Worm (Caenorhabditis elegans): ENCODE measurements around the gene wrb-1.

The wrb-1 gene

DNA sequence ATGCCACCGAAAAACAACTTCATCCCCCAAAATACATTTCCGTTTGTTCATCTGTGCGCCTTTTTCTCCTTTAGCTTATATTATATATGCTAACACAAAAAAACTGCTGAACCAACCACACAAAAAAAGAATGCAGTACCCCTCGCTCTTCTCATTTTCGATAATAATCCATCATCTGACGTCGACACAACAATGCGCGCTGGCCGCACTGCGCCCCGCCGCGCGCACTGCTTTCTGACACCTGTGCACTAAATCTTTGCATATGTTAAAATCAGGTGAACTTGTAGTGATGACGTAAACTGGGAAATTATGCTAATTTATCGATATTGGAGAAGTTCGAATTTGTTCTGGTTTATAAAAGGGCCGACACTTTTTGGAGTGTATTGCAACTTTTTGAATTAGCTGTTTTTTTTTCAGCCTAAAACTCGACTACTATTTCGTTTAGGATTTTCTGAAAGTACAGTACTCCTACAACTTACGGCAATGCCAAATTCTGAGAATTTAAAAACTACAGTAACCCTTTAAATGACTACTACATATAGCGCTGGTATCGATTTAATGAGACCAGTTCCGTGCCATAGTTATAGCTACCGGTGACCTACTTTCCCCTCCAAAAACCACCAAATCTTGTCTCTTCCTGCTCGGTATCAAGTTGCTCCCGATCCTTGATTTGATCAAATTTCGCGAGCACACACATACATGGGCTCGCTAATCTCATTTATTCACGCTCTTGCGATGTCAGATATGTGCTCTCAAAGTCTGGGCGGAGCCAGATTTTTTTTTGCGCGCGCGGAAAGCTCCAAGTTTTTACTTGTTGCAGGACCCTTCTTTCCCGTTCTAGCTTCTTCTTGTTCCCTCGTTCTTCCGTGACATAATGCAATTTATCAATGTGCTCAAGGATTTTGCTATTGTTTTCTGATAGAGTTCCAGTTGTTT lies 45.9 kb upstream of the wrb-1 start:
- TF ChIP-seq lin-11 (tag; optimal IDR thresholded peaks at IDR 0.05) (peak; percentile 39), zag-1 (tag; optimal IDR thresholded peaks at IDR 0.05) (no peak), aly-2 (tag; optimal IDR thresholded peaks at IDR 0.05) (no peak), sma-9 (GFP tag; optimal IDR thresholded peaks at IDR 0.05) (peak; percentile 34), sma-9 (tag; optimal IDR thresholded peaks at IDR 0.05) (no peak), nhr-21 (tag; optimal IDR thresholded peaks at IDR 0.05) (no peak), gmeb-1 (tag; optimal IDR thresholded peaks at IDR 0.05) (no peak), peb-1 (tag; optimal IDR thresholded peaks at IDR 0.05) (no peak), C34F6.9 (tag; optimal IDR thresholded peaks at IDR 0.05) (no peak), unc-55 (GFP tag; optimal IDR thresholded peaks at IDR 0.05) (peak; percentile 2), mdl-1 (tag; optimal IDR thresholded peaks at IDR 0.05) (no peak), nhr-77 (tag; optimal IDR thresholded peaks at IDR 0.05) (no peak), lsy-2 (tag; optimal IDR thresholded peaks at IDR 0.05) (peak in 1 of 2 experiments; percentile 22), ztf-1 (GFP tag; conservative IDR thresholded peaks at IDR 0.05) (no peak)

DNA sequence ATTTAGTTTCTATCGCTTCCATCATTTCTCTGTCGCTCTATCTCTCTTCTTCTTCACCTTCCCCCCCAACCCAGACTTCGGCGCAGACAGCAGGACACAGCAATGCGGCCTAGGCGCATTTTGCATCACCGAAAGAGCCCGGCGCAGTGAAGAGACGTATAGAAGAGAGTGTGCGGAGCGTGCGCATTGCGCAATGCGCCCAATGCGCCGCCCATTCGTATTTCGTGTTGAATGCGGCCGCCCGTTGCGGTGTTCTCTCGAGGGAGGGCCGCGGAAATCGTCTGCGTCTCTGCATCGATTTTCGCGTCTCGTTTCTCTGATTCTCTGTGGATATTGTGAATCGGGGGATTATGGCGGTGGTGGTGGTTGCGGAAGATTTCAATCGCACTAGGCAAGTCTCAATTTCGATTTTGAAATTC lies 44.5 kb upstream of the wrb-1 start:
- peak; percentile 55 for TF ChIP-seq dmd-4 (tag; optimal IDR thresholded peaks at IDR 0.05)
- TF ChIP-seq nhr-25 (tag; optimal IDR thresholded peaks at IDR 0.05) = peak; percentile 92
- TF ChIP-seq ceh-82 (tag; optimal IDR thresholded peaks at IDR 0.05) = peak; percentile 91
- peak; percentile 92; the same call in 1 of the 2 replicates for TF ChIP-seq ztf-1 (GFP tag; conservative IDR thresholded peaks at IDR 0.05)
- TF ChIP-seq fos-1 (tag; optimal IDR thresholded peaks at IDR 0.05) = peak; percentile 96
- peak; percentile 95 for TF ChIP-seq egl-27 (tag; optimal IDR thresholded peaks at IDR 0.05)
- TF ChIP-seq nhr-10 (tag; optimal IDR thresholded peaks at IDR 0.05) = peak; percentile 93
- TF ChIP-seq nhr-21 (tag; optimal IDR thresholded peaks at IDR 0.05) = peak; percentile 99
- peak; percentile 45 for TF ChIP-seq blmp-1 (tag; optimal IDR thresholded peaks at IDR 0.05; ENCODE audit: insufficient read depth)
- peak; percentile 26 for TF ChIP-seq skn-1 (tag; optimal IDR thresholded peaks at IDR 0.05)
- peak; percentile 98 for TF ChIP-seq C34F6.9 (tag; optimal IDR thresholded peaks at IDR 0.05)
- TF ChIP-seq crh-2 (tag; optimal IDR thresholded peaks at IDR 0.05) = peak; percentile 98
- TF ChIP-seq nhr-11 (tag; optimal IDR thresholded peaks at IDR 0.05) = peak; percentile 87
- TF ChIP-seq nhr-77 (tag; optimal IDR thresholded peaks at IDR 0.05) = peak; percentile 74
- TF ChIP-seq mbf-1 (tag; optimal IDR thresholded peaks at IDR 0.05) = no peak
- peak; percentile 39 for TF ChIP-seq nhr-12 (tag; optimal IDR thresholded peaks at IDR 0.05)
- TF ChIP-seq lin-11 (tag; optimal IDR thresholded peaks at IDR 0.05) = peak; percentile 99
- peak; percentile 96 for TF ChIP-seq sem-4 (tag; optimal IDR thresholded peaks at IDR 0.05)
- no peak for TF ChIP-seq nhr-23 (tag; optimal IDR thresholded peaks at IDR 0.05)
- TF ChIP-seq ztf-11 (tag; optimal IDR thresholded peaks at IDR 0.05) = peak; percentile 77
- TF ChIP-seq peb-1 (tag; optimal IDR thresholded peaks at IDR 0.05) = no peak
- peak; percentile 92 for TF ChIP-seq nhr-237 (tag; optimal IDR thresholded peaks at IDR 0.05)
- TF ChIP-seq ztf-4 (tag; optimal IDR thresholded peaks at IDR 0.05) = peak; percentile 98
- peak; percentile 95 for TF ChIP-seq mab-5 (tag; optimal IDR thresholded peaks at IDR 0.05)
- peak; percentile 99 for TF ChIP-seq F13H6.1 (tag; optimal IDR thresholded peaks at IDR 0.05)
- TF ChIP-seq elt-1 (tag; optimal IDR thresholded peaks at IDR 0.05) = no peak
- TF ChIP-seq lin-13 (GFP tag; optimal IDR thresholded peaks at IDR 0.05) = peak; percentile 97
- no peak for TF ChIP-seq alr-1 (tag; optimal IDR thresholded peaks at IDR 0.05)
- TF ChIP-seq gmeb-1 (tag; optimal IDR thresholded peaks at IDR 0.05) = peak; percentile 86
- TF ChIP-seq snpc-4 (tag; optimal IDR thresholded peaks at IDR 0.05) = peak; percentile 79
- peak; percentile 66 for TF ChIP-seq ZK546.5 (tag; optimal IDR thresholded peaks at IDR 0.05)
- TF ChIP-seq R02D3.7 (tag; optimal IDR thresholded peaks at IDR 0.05) = peak; percentile 63
- peak; percentile 97 for TF ChIP-seq sma-9 (GFP tag; optimal IDR thresholded peaks at IDR 0.05)
- TF ChIP-seq sma-9 (tag; optimal IDR thresholded peaks at IDR 0.05) = no peak
- peak; percentile 84 for TF ChIP-seq unc-39 (tag; optimal IDR thresholded peaks at IDR 0.05)
- peak; percentile 93 to 95 for TF ChIP-seq lsy-2 (tag; optimal IDR thresholded peaks at IDR 0.05)
- TF ChIP-seq zag-1 (tag; optimal IDR thresholded peaks at IDR 0.05) = peak; percentile 99
- TF ChIP-seq Y55F3AM.14 (GFP tag; optimal IDR thresholded peaks at IDR 0.05) = peak; percentile 100
- TF ChIP-seq aly-2 (tag; optimal IDR thresholded peaks at IDR 0.05) = no peak
- TF ChIP-seq ceh-16 (tag; optimal IDR thresholded peaks at IDR 0.05) = peak; percentile 87
- TF ChIP-seq ama-1 (optimal IDR thresholded peaks at IDR 0.05) = no peak
- TF ChIP-seq nhr-129 (tag; optimal IDR thresholded peaks at IDR 0.05) = peak; percentile 97
- TF ChIP-seq mdl-1 (tag; optimal IDR thresholded peaks at IDR 0.05) = peak; percentile 90 to 97
- no peak for TF ChIP-seq lin-39 (tag; optimal IDR thresholded peaks at IDR 0.05)
- TF ChIP-seq sma-3 (GFP tag; optimal IDR thresholded peaks at IDR 0.05) = peak; percentile 98
- peak; percentile 94 for TF ChIP-seq nhr-6 (tag; optimal IDR thresholded peaks at IDR 0.05)
- TF ChIP-seq unc-62 (GFP tag; optimal IDR thresholded peaks at IDR 0.05) = peak; percentile 69
- TF ChIP-seq elt-3 (tag; optimal IDR thresholded peaks at IDR 0.05) = no peak
- peak; percentile 98 for TF ChIP-seq unc-55 (GFP tag; optimal IDR thresholded peaks at IDR 0.05)

All from whole organism, L2 larva.